Fruit fly (Drosophila melanogaster) whole organism, wandering third instar larva: ENCODE results near the gene Fas3.

ENCODE experiments used
- Dfd ChIP-seq: fragments of >200 bp; optimal IDR thresholded peaks from 2 replicates; lab custom pipeline; 2017; ENCODE audit warnings: missing biosample characterization, missing genetic modification characterization
- Jra ChIP-seq: sonication (Bioruptor generic); optimal IDR thresholded peaks from 2 replicates; lab custom pipeline; 2016; ENCODE audit warnings: missing biosample characterization, missing genetic modification characterization
- Myc ChIP-seq: fragments of >200 bp; optimal IDR thresholded peaks from 2 replicates; lab custom pipeline; 2017
- N ChIP-seq: fragments of >200 bp; optimal IDR thresholded peaks from 2 replicates; lab custom pipeline; 2018; ENCODE audit warnings: missing biosample characterization, missing external identifiers, missing genetic modification characterization
- Sp1 ChIP-seq: fragments of 200-800 bp; sonication (Bioruptor generic); optimal IDR thresholded peaks from 3 replicates; lab custom pipeline; 2019; ENCODE audit warnings: missing biosample characterization, mild to moderate bottlenecking, missing genetic modification characterization, moderate library complexity
- br ChIP-seq: fragments of 200-800 bp; sonication (Bioruptor generic); optimal IDR thresholded peaks from 2 replicates; lab custom pipeline; 2016; ENCODE audit warnings: missing biosample characterization, missing genetic modification characterization
- dsf ChIP-seq: sonication (Bioruptor generic); optimal IDR thresholded peaks from 2 replicates; lab custom pipeline; 2016; ENCODE audit warnings: missing biosample characterization, missing genetic modification characterization, borderline replicate concordance
- h ChIP-seq: fragments of 200-800 bp; sonication (Bioruptor generic); optimal IDR thresholded peaks from 3 replicates; lab custom pipeline; 2016; ENCODE audit warnings: missing biosample characterization, mild to moderate bottlenecking, missing genetic modification characterization
- pan ChIP-seq: fragments of >200 bp; optimal IDR thresholded peaks from 2 replicates; lab custom pipeline; 2017
- psq ChIP-seq: fragments of 200-800 bp; sonication (Bioruptor generic); optimal IDR thresholded peaks from 3 replicates; lab custom pipeline; 2017; ENCODE audit warnings: missing biosample characterization, mild to moderate bottlenecking, missing genetic modification characterization, moderate library complexity

DNA sequence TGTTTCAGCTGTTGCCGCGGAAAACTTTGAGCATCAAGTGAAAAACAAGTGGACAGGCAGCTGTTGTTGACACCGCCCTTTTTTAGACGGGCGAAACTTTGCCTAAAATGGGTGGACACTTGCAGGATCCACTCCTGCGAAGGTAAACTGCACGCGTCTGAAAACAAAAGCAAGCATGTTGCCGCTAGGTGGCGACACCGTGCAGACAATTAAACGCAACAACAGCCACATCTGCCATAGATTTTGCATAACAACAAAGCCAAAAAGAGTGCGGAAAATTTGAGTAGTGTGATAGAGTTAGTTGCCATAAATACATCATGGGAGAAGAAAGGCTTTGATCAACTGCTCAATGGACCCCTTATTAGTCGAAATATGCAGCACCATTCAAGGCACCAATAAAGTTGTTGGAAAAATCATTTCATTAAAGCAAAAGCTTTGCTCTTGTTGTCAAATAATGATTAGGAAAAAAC, 25.4 kb upstream of the Fas3 start, which contains the start of gene CG5790:
- TF ChIP-seq Dfd (GFP tag; lab: Kevin White, UChicago) (no peak), psq (GFP tag; lab: Kevin White, UChicago) (no peak), h (GFP tag; lab: Kevin White, UChicago) (no peak), pan (lab: Kevin White, UChicago) (no peak), Sp1 (GFP tag; lab: Kevin White, UChicago) (no peak), br (no peak), Myc (lab: Kevin White, UChicago) (no peak), dsf (no peak), N (GFP tag; lab: Kevin White, UChicago) (no peak), Jra (GFP tag; lab: Kevin White, UChicago) (no peak)
